Comparison of ENCODE assay signal across 6 fruit fly cellular contexts in the genomic region with DNA sequence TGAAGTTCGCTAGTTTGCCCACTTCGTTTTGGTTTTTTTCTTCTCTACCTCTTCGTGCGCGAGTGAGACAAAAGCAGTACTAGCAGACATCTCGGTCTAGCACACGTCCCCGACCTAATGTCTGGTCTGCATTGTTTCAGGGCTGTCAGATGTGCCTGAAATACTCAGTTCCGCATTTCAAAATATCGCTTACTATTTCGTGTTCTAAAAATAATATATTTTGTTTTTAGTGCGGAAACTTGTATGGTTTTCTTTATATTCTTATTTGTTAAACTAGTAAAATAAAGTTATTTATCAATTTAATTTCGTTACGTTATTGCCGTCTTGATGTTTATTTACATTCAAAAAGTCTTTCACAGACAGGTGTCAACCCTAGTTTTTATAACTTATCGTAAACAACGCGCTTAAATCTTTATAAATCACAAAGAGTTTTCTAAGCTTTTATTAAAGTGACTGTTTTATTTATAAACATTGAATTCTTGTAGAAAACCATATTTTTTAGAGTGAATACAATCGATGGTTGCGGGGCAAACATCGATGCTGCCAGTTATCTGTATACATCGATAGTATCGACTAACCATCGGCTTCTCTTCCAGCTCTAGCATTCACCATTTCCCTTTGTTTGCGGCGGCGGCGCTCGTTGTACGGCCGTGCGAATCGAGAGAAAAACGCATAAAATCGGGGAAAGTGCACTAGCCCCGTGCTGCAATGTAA.
TF ChIP-seq lines count a peak whose summit lies in the region.

No protein-coding gene starts in this region.

- no peak for TF ChIP-seq CTCF in whole organism, embryonic (GFP tag; optimal IDR thresholded peaks at IDR 0.05; lab: Kevin White, UChicago)

TF ChIP-seq in whole organism, 6 proteins besides CTCF, POLR2A, EP300 and RAD21:
- TF ChIP-seq Dll (optimal IDR thresholded peaks at IDR 0.05; lab: Kevin White, UChicago) (no peak), CG8478 (optimal IDR thresholded peaks at IDR 0.05; lab: Kevin White, UChicago) (peak; percentile 46), pan (optimal IDR thresholded peaks at IDR 0.05; lab: Kevin White, UChicago) (no peak), usp (GFP tag; optimal IDR thresholded peaks at IDR 0.05; lab: Kevin White, UChicago) (no peak), EcR (GFP tag; optimal IDR thresholded peaks at IDR 0.05; lab: Kevin White, UChicago) (peak in 1 of 2 experiments; percentile 71), psq (optimal IDR thresholded peaks at IDR 0.05; lab: Kevin White, UChicago) (no peak)

TF ChIP-seq in whole organism, adult, 20 proteins besides CTCF, POLR2A, EP300 and RAD21 (continues in another document):
- TF ChIP-seq toe (GFP tag; optimal IDR thresholded peaks at IDR 0.05; lab: Kevin White, UChicago) (peak; percentile 82), bab1 (GFP tag; optimal IDR thresholded peaks at IDR 0.05; lab: Kevin White, UChicago) (peak; percentile 69), CG5204 (GFP tag; optimal IDR thresholded peaks at IDR 0.05; lab: Kevin White, UChicago) (peak; percentile 82), CG1620 (GFP tag; optimal IDR thresholded peaks at IDR 0.05; lab: Kevin White, UChicago) (peak; percentile 35), Mnt (GFP tag; optimal IDR thresholded peaks at IDR 0.05; lab: Kevin White, UChicago) (peak; percentile 53), pad (GFP tag; optimal IDR thresholded peaks at IDR 0.05; lab: Kevin White, UChicago) (peak; percentile 71), Clk (GFP tag; optimal IDR thresholded peaks at IDR 0.05; lab: Kevin White, UChicago) (peak; percentile 57), CG33017 (tag; optimal IDR thresholded peaks at IDR 0.05; lab: Kevin White, UChicago) (peak; percentile 84), cnc (optimal IDR thresholded peaks at IDR 0.05; lab: Kevin White, UChicago) (no peak), Crg-1 (GFP tag; optimal IDR thresholded peaks at IDR 0.05; lab: Kevin White, UChicago) (peak; percentile 37), CG7045 (GFP tag; optimal IDR thresholded peaks at IDR 0.05; lab: Kevin White, UChicago) (peak; percentile 77), cic (GFP tag; optimal IDR thresholded peaks at IDR 0.05; lab: Kevin White, UChicago) (no peak), CG7101 (tag; optimal IDR thresholded peaks at IDR 0.05; lab: Kevin White, UChicago) (peak; percentile 85), tj (GFP tag; optimal IDR thresholded peaks at IDR 0.05; lab: Kevin White, UChicago) (peak; percentile 86), CG11617 (GFP tag; optimal IDR thresholded peaks at IDR 0.05; lab: Kevin White, UChicago) (peak; percentile 91)

TF ChIP-seq in whole organism, embryonic, 481 proteins besides CTCF, POLR2A, EP300 and RAD21 (continues in another document):
- TF ChIP-seq PHDP (tag; optimal IDR thresholded peaks at IDR 0.05; lab: Kevin White, UChicago), result peak; percentile 82
- peak; percentile 41 for TF ChIP-seq CG10654 (GFP tag; optimal IDR thresholded peaks at IDR 0.05; lab: Kevin White, UChicago)
- TF ChIP-seq grn (GFP tag; optimal IDR thresholded peaks at IDR 0.05; lab: Kevin White, UChicago), result no peak
- TF ChIP-seq zf30C (GFP tag; optimal IDR thresholded peaks at IDR 0.05; lab: Kevin White, UChicago), result no peak
- no peak for TF ChIP-seq pros (GFP tag; optimal IDR thresholded peaks at IDR 0.05; lab: Kevin White, UChicago)
- TF ChIP-seq CG1602 (GFP tag; optimal IDR thresholded peaks at IDR 0.05; lab: Kevin White, UChicago), result peak; percentile 39
- TF ChIP-seq NC2β (GFP tag; optimal IDR thresholded peaks at IDR 0.05; lab: Kevin White, UChicago), result peak; percentile 4
- TF ChIP-seq HLHmδ (GFP tag; optimal IDR thresholded peaks at IDR 0.05; lab: Kevin White, UChicago), result peak; percentile 31
- TF ChIP-seq Med (GFP tag; lab: Kevin White, UChicago), result peak; percentile 89
- peak; percentile 70 for TF ChIP-seq CG4328 (GFP tag; optimal IDR thresholded peaks at IDR 0.05; lab: Kevin White, UChicago)
- peak; percentile 73 for TF ChIP-seq CG18476 (GFP tag; optimal IDR thresholded peaks at IDR 0.05; lab: Kevin White, UChicago)
- no peak for TF ChIP-seq vvl (GFP tag; IDR thresholded peaks at IDR 0.05; lab: Robert Waterston, UW)
- peak; percentile 59 for TF ChIP-seq CG13624 (GFP tag; optimal IDR thresholded peaks at IDR 0.05; lab: Kevin White, UChicago)
- TF ChIP-seq CG15601 (tag; optimal IDR thresholded peaks at IDR 0.05; lab: Kevin White, UChicago), result peak; percentile 61
- TF ChIP-seq CG10462 (GFP tag; optimal IDR thresholded peaks at IDR 0.05; lab: Kevin White, UChicago), result peak; percentile 15
- no peak for TF ChIP-seq CG43689 (GFP tag; IDR thresholded peaks at IDR 0.05; lab: Robert Waterston, UW)

TF ChIP-seq in whole organism, prepupa, 60 proteins besides CTCF, POLR2A, EP300 and RAD21 (continues in another document):
- TF ChIP-seq esn (GFP tag; optimal IDR thresholded peaks at IDR 0.05; lab: Kevin White, UChicago) (peak; percentile 86), OdsH (GFP tag; optimal IDR thresholded peaks at IDR 0.05; lab: Kevin White, UChicago) (peak; percentile 63), achi (GFP tag; optimal IDR thresholded peaks at IDR 0.05; lab: Kevin White, UChicago) (peak; percentile 73), Ets21C (GFP tag; optimal IDR thresholded peaks at IDR 0.05; lab: Kevin White, UChicago) (peak; percentile 35), CG8319 (GFP tag; optimal IDR thresholded peaks at IDR 0.05; lab: Kevin White, UChicago) (peak; percentile 63), topi (GFP tag; optimal IDR thresholded peaks at IDR 0.05; lab: Kevin White, UChicago) (peak; percentile 57), CG6163 (GFP tag; IDR thresholded peaks at IDR 0.05; lab: Robert Waterston, UW) (no peak), CG10669 (GFP tag; optimal IDR thresholded peaks at IDR 0.05; lab: Kevin White, UChicago) (peak; percentile 72), CG32006 (GFP tag; optimal IDR thresholded peaks at IDR 0.05; lab: Kevin White, UChicago) (peak; percentile 78), eg (GFP tag; IDR thresholded peaks at IDR 0.05; lab: Robert Waterston, UW) (no peak), CG3032 (tag; optimal IDR thresholded peaks at IDR 0.05; lab: Kevin White, UChicago) (peak; percentile 78), Ets96B (tag; optimal IDR thresholded peaks at IDR 0.05; lab: Kevin White, UChicago) (peak; percentile 65), CG31627 (GFP tag; optimal IDR thresholded peaks at IDR 0.05; lab: Kevin White, UChicago) (peak; percentile 62), Hr4 (GFP tag; optimal IDR thresholded peaks at IDR 0.05; lab: Kevin White, UChicago) (peak; percentile 84), acj6 (GFP tag; optimal IDR thresholded peaks at IDR 0.05; lab: Kevin White, UChicago) (peak; percentile 58), CG9139 (GFP tag; optimal IDR thresholded peaks at IDR 0.05; lab: Kevin White, UChicago) (peak; percentile 18)

TF ChIP-seq in whole organism, pupa, 21 proteins besides CTCF, POLR2A, EP300 and RAD21 (continues in another document):
- TF ChIP-seq Snoo (tag; optimal IDR thresholded peaks at IDR 0.05; lab: Kevin White, UChicago) (peak; percentile 46), CG17806 (tag; optimal IDR thresholded peaks at IDR 0.05; lab: Kevin White, UChicago) (peak; percentile 75), CG34367 (tag; optimal IDR thresholded peaks at IDR 0.05; lab: Kevin White, UChicago) (peak; percentile 42), Pif1A (GFP tag; optimal IDR thresholded peaks at IDR 0.05; lab: Kevin White, UChicago) (peak; percentile 59), fd96Ca (GFP tag; IDR thresholded peaks at IDR 0.05; lab: Robert Waterston, UW) (no peak), CG10348 (GFP tag; IDR thresholded peaks at IDR 0.05; lab: Robert Waterston, UW) (no peak), CG4496 (GFP tag; IDR thresholded peaks at IDR 0.05; lab: Robert Waterston, UW) (no peak), CG13204 (GFP tag; optimal IDR thresholded peaks at IDR 0.05; lab: Kevin White, UChicago) (no peak), rn (GFP tag; IDR thresholded peaks at IDR 0.05; lab: Robert Waterston, UW) (no peak), EcR (GFP tag; optimal IDR thresholded peaks at IDR 0.05; lab: Kevin White, UChicago) (no peak), CG32121 (GFP tag; IDR thresholded peaks at IDR 0.05; lab: Robert Waterston, UW) (no peak), CG8301 (tag; optimal IDR thresholded peaks at IDR 0.05; lab: Kevin White, UChicago) (peak; percentile 56), D1 (tag; optimal IDR thresholded peaks at IDR 0.05; lab: Kevin White, UChicago) (no peak), CG15710 (tag; optimal IDR thresholded peaks at IDR 0.05; lab: Kevin White, UChicago) (peak; percentile 80), Ets98B (GFP tag; IDR thresholded peaks at IDR 0.05; lab: Robert Waterston, UW) (no peak), gl (tag; optimal IDR thresholded peaks at IDR 0.05; lab: Kevin White, UChicago) (no peak), CG9948 (tag; optimal IDR thresholded peaks at IDR 0.05; lab: Kevin White, UChicago) (peak; percentile 71), CG12605 (GFP tag; IDR thresholded peaks at IDR 0.05; lab: Robert Waterston, UW) (no peak), CG14655 (GFP tag; optimal IDR thresholded peaks at IDR 0.05; lab: Kevin White, UChicago) (peak; percentile 75)

TF ChIP-seq in whole organism, wandering third instar larva, 38 proteins besides CTCF, POLR2A, EP300 and RAD21 (continues in another document):
- TF ChIP-seq brk (GFP tag; optimal IDR thresholded peaks at IDR 0.05; lab: Kevin White, UChicago) (no peak), sage (GFP tag; optimal IDR thresholded peaks at IDR 0.05; lab: Kevin White, UChicago) (peak; percentile 38), usp (GFP tag; optimal IDR thresholded peaks at IDR 0.05; lab: Kevin White, UChicago) (no peak), dsf (GFP tag; optimal IDR thresholded peaks at IDR 0.05; lab: Kevin White, UChicago; ENCODE audit: borderline replicate concordance) (peak; percentile 61), Dif (GFP tag; optimal IDR thresholded peaks at IDR 0.05; lab: Kevin White, UChicago; ENCODE audit: partially characterized antibody) (no peak), CG9705 (GFP tag; optimal IDR thresholded peaks at IDR 0.05; lab: Kevin White, UChicago) (peak; percentile 58), rgr (GFP tag; optimal IDR thresholded peaks at IDR 0.05; lab: Kevin White, UChicago) (peak; percentile 52), h (GFP tag; optimal IDR thresholded peaks at IDR 0.05; lab: Kevin White, UChicago) (peak; percentile 43), Myc (optimal IDR thresholded peaks at IDR 0.05; lab: Kevin White, UChicago) (no peak), psq (GFP tag; optimal IDR thresholded peaks at IDR 0.05; lab: Kevin White, UChicago) (peak; percentile 84), Hr78 (GFP tag; optimal IDR thresholded peaks at IDR 0.05; lab: Kevin White, UChicago) (no peak), CrebA (GFP tag; optimal IDR thresholded peaks at IDR 0.05; lab: Kevin White, UChicago; ENCODE audit: borderline replicate concordance) (no peak), OdsH (GFP tag; optimal IDR thresholded peaks at IDR 0.05; lab: Kevin White, UChicago) (peak; percentile 36), pan (optimal IDR thresholded peaks at IDR 0.05; lab: Kevin White, UChicago) (no peak), dmrt93B (GFP tag; optimal IDR thresholded peaks at IDR 0.05; lab: Kevin White, UChicago) (peak; percentile 74), sv (GFP tag; optimal IDR thresholded peaks at IDR 0.05; lab: Kevin White, UChicago) (peak; percentile 51), Hnf4 (GFP tag; optimal IDR thresholded peaks at IDR 0.05; lab: Kevin White, UChicago) (peak; percentile 66), jim (GFP tag; optimal IDR thresholded peaks at IDR 0.05; lab: Kevin White, UChicago) (peak; percentile 87), CG32264 (GFP tag; optimal IDR thresholded peaks at IDR 0.05; lab: Kevin White, UChicago) (no peak), Mio (GFP tag; optimal IDR thresholded peaks at IDR 0.05; lab: Kevin White, UChicago) (no peak)
